Worm (Caenorhabditis elegans): ENCODE data around the gene olrn-1.

DNA sequence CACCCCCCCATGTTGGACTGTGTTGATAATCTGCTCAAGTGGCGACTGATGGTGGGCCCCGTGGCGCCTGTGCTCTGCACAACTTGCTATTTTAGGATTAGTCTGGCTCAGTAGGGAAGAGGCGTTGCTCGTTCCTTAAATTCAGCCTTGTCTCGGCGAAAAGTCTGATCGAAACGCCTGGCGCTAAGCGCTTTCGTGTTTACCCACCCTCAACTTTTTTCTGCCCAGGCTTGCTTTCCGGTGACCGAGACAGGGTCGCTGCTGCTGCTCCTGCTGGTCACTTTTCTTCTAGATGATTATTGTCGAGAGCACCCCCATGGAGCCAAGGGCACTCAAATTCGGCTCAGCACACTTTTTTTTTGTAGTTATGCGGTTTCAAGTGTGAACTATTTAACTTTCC, 22.9 kb upstream of the olrn-1 start:
- TF ChIP-seq Y55F3AM.14 (GFP tag; optimal IDR thresholded peaks at IDR 0.05) (no peak), snpc-4 (tag; optimal IDR thresholded peaks at IDR 0.05) (no peak), zag-1 (tag; optimal IDR thresholded peaks at IDR 0.05) (no peak), elt-1 (tag; optimal IDR thresholded peaks at IDR 0.05) (no peak), blmp-1 (tag; optimal IDR thresholded peaks at IDR 0.05; ENCODE audit: insufficient read depth) (no peak), unc-62 (GFP tag; optimal IDR thresholded peaks at IDR 0.05) (no peak), ztf-4 (tag; optimal IDR thresholded peaks at IDR 0.05) (no peak), mab-5 (tag; optimal IDR thresholded peaks at IDR 0.05) (no peak), lsy-2 (tag; optimal IDR thresholded peaks at IDR 0.05) (no peak), ztf-11 (tag; optimal IDR thresholded peaks at IDR 0.05) (no peak), nhr-77 (tag; optimal IDR thresholded peaks at IDR 0.05) (no peak), unc-55 (GFP tag; optimal IDR thresholded peaks at IDR 0.05) (no peak), mdl-1 (tag; optimal IDR thresholded peaks at IDR 0.05) (no peak), nhr-23 (tag; optimal IDR thresholded peaks at IDR 0.05) (no peak)
